Fruit fly (Drosophila melanogaster) whole organism, embryonic: ENCODE results near the gene CG2854.
A peak's percentile ranks its signal among the peaks of the same experiment; 100 is the strongest.

Experiments
- Asciz ChIP-seq: fragments of 200-800 bp; sonication (Bioruptor generic); optimal IDR thresholded peaks from 2 replicates; lab custom pipeline; 2017; ENCODE audit warnings: missing biosample characterization, mild to moderate bottlenecking, missing genetic modification characterization, missing genetic modification reagents
- Atf-2 ChIP-seq: fragments of 200-800 bp; sonication (Bioruptor generic); optimal IDR thresholded peaks from 2 replicates; lab custom pipeline; 2016; ENCODE audit warnings: missing biosample characterization, missing genetic modification characterization
- CG11560 ChIP-seq: fragments of 200-800 bp; sonication (Bioruptor generic); IDR thresholded peaks from 3 replicates; pipeline ENCODE4 v1.3.6; 2022; ENCODE audit warnings: missing biosample characterization, missing genetic modification characterization
- CG12236 ChIP-seq: fragments of 200-800 bp; sonication (Bioruptor generic); optimal IDR thresholded peaks from 2 replicates; lab custom pipeline; 2016; ENCODE audit warnings: missing biosample characterization, missing genetic modification characterization
- CG1233 ChIP-seq: fragments of 200-800 bp; sonication (Bioruptor generic); optimal IDR thresholded peaks from 4 replicates; lab custom pipeline; 2018; ENCODE audit warnings: missing biosample characterization, mild to moderate bottlenecking, missing genetic modification characterization
- CG12744 ChIP-seq: fragments of 200-800 bp; sonication (Bioruptor generic); optimal IDR thresholded peaks from 2 replicates; lab custom pipeline; 2016; ENCODE audit warnings: missing biosample characterization, missing genetic modification characterization
- CG12942 ChIP-seq: fragments of 200-800 bp; sonication (Bioruptor generic); optimal IDR thresholded peaks from 3 replicates; lab custom pipeline; 2016; ENCODE audit warnings: missing biosample characterization, missing genetic modification characterization
- CG14710 ChIP-seq: fragments of 200-800 bp; sonication (Bioruptor generic); optimal IDR thresholded peaks from 3 replicates; lab custom pipeline; 2019; ENCODE audit warnings: missing biosample characterization, mild to moderate bottlenecking, missing genetic modification characterization, moderate library complexity
- CG18262 ChIP-seq: fragments of 200-800 bp; optimal IDR thresholded peaks from 3 replicates; lab custom pipeline; 2019; ENCODE audit warnings: missing biosample characterization, mild to moderate bottlenecking, missing genetic modification characterization, moderate library complexity
- CG18599 ChIP-seq: fragments of 200-800 bp; sonication (Bioruptor generic); optimal IDR thresholded peaks from 3 replicates; lab custom pipeline; 2017; ENCODE audit warnings: missing biosample characterization, missing genetic modification characterization, mild to moderate bottlenecking, moderate library complexity, missing genetic modification reagents
- CG32772 ChIP-seq: fragments of 200-800 bp; sonication (Bioruptor generic); IDR thresholded peaks from 2 replicates; pipeline ENCODE4 v1.3.6; 2022; ENCODE audit warnings: missing biosample characterization, missing genetic modification characterization
- CG34376 ChIP-seq: fragments of 200-800 bp; sonication (Bioruptor generic); optimal IDR thresholded peaks from 2 replicates; lab custom pipeline; 2018; ENCODE audit warnings: missing biosample characterization, mild to moderate bottlenecking, missing genetic modification characterization
- CG6175 ChIP-seq: fragments of 200-800 bp; sonication (Bioruptor generic); IDR thresholded peaks from 3 replicates; pipeline ENCODE4 v1.3.6; 2022; ENCODE audit warnings: missing biosample characterization, missing genetic modification characterization
- CG6254 ChIP-seq: fragments of 200-800 bp; sonication (Bioruptor generic); optimal IDR thresholded peaks from 3 replicates; lab custom pipeline; 2017; ENCODE audit warnings: mild to moderate bottlenecking, missing biosample characterization, missing genetic modification reagents, missing genetic modification characterization
- CG9609 ChIP-seq: fragments of 200-800 bp; sonication (Bioruptor generic); optimal IDR thresholded peaks from 3 replicates; lab custom pipeline; 2016; ENCODE audit warnings: missing biosample characterization, missing genetic modification characterization
- CkIIα-i1 ChIP-seq: fragments of 200-800 bp; sonication (Bioruptor generic); IDR thresholded peaks from 2 replicates; pipeline ENCODE4 v1.3.6; 2022; ENCODE audit warnings: missing biosample characterization, missing genetic modification characterization
- Deaf1 ChIP-seq: fragments of 200-800 bp; optimal IDR thresholded peaks from 3 replicates; lab custom pipeline; 2019; ENCODE audit warnings: missing biosample characterization, mild to moderate bottlenecking, missing genetic modification characterization, moderate library complexity
- E2f1 ChIP-seq: fragments of 200-800 bp; sonication (Bioruptor generic); IDR thresholded peaks from 2 replicates; pipeline ENCODE4 v1.3.6; 2022; ENCODE audit warnings: missing biosample characterization, missing genetic modification characterization
- ERR ChIP-seq: fragments of 200-800 bp; sonication (Bioruptor generic); optimal IDR thresholded peaks from 2 replicates; lab custom pipeline; 2016; ENCODE audit warnings: missing biosample characterization, missing genetic modification characterization
- HmgD ChIP-seq: fragments of 200-800 bp; sonication (Bioruptor generic); optimal IDR thresholded peaks from 3 replicates; lab custom pipeline; 2016; ENCODE audit warnings: missing biosample characterization, missing genetic modification characterization
- Jarid2 ChIP-seq: fragments of 200-800 bp; sonication (Bioruptor generic); optimal IDR thresholded peaks from 3 replicates; lab custom pipeline; 2017; ENCODE audit warnings: mild to moderate bottlenecking, missing biosample characterization, missing genetic modification reagents, missing genetic modification characterization
- MBD-R2 ChIP-seq: fragments of 200-800 bp; sonication (Bioruptor generic); IDR thresholded peaks from 2 replicates; pipeline ENCODE4 v1.3.6; 2022; ENCODE audit warnings: missing biosample characterization, missing genetic modification characterization
- Nf-YB ChIP-seq: fragments of 200-800 bp; sonication (Bioruptor generic); optimal IDR thresholded peaks from 3 replicates; lab custom pipeline; 2019; ENCODE audit warnings: missing biosample characterization, mild to moderate bottlenecking, missing genetic modification characterization, moderate library complexity
- Rfx ChIP-seq: fragments of 200-800 bp; sonication (Bioruptor generic); IDR thresholded peaks from 2 replicates; pipeline ENCODE4 v1.3.6; 2022; ENCODE audit warnings: missing biosample characterization, missing genetic modification characterization
- Sry-δ ChIP-seq: fragments of 200-800 bp; sonication (Bioruptor generic); optimal IDR thresholded peaks from 2 replicates; lab custom pipeline; 2016; ENCODE audit warnings: missing biosample characterization, missing genetic modification characterization
- amos ChIP-seq: fragments of 200-800 bp; sonication (Bioruptor generic); IDR thresholded peaks from 2 replicates; pipeline ENCODE4 v1.3.6; 2022; ENCODE audit warnings: missing biosample characterization, missing genetic modification characterization; ENCODE audit not compliant: partially characterized antibody
- bowl ChIP-seq: fragments of 200-800 bp; sonication (Bioruptor generic); IDR thresholded peaks from 2 replicates; pipeline ENCODE4 v1.3.6; 2022; ENCODE audit warnings: missing biosample characterization, missing genetic modification characterization
- br ChIP-seq: fragments of >200 bp; optimal IDR thresholded peaks from 2 replicates; lab custom pipeline; 2017
- cas ChIP-seq: fragments of 200-800 bp; sonication (Bioruptor generic); IDR thresholded peaks from 2 replicates; pipeline ENCODE4 v1.3.6; 2022; ENCODE audit warnings: missing biosample characterization, missing genetic modification characterization
- cg ChIP-seq: fragments of 200-800 bp; sonication (Bioruptor generic); optimal IDR thresholded peaks from 3 replicates; lab custom pipeline; 2019; ENCODE audit warnings: missing biosample characterization, mild to moderate bottlenecking, missing genetic modification characterization, moderate library complexity
- crol ChIP-seq: fragments of 200-800 bp; sonication (Bioruptor generic); IDR thresholded peaks from 2 replicates; pipeline ENCODE4 v1.3.6; 2022; ENCODE audit warnings: missing biosample characterization, missing genetic modification characterization
- crp ChIP-seq, 2 experiments: fragments of 200-800 bp; sonication (Bioruptor generic); optimal IDR thresholded peaks; 2 replicates in 1 of 2; 3 replicates in 1 of 2; lab custom pipeline; 2017; ENCODE audit warnings: missing biosample characterization in 2 of 2, missing genetic modification characterization in 2 of 2, mild to moderate bottlenecking in 1 of 2, moderate library complexity in 1 of 2
- dan ChIP-seq: fragments of 200-800 bp; sonication (Bioruptor generic); IDR thresholded peaks from 2 replicates; pipeline ENCODE4 v1.3.6; 2022; ENCODE audit warnings: missing biosample characterization, missing genetic modification characterization
- danr ChIP-seq: fragments of 200-800 bp; sonication (Bioruptor generic); IDR thresholded peaks from 2 replicates; pipeline ENCODE4 v1.3.6; 2022; ENCODE audit warnings: missing biosample characterization, missing genetic modification characterization
- emc ChIP-seq: fragments of 200-800 bp; sonication (Bioruptor generic); optimal IDR thresholded peaks from 2 replicates; lab custom pipeline; 2016; ENCODE audit warnings: missing biosample characterization, missing genetic modification characterization
- ems ChIP-seq: fragments of 200-800 bp; sonication (Bioruptor generic); optimal IDR thresholded peaks from 3 replicates; lab custom pipeline; 2016; ENCODE audit warnings: missing biosample characterization, missing genetic modification characterization
- en ChIP-seq: fragments of 200-800 bp; sonication (Bioruptor generic); optimal IDR thresholded peaks from 2 replicates; lab custom pipeline; 2016; ENCODE audit warnings: missing biosample characterization, missing genetic modification characterization
- grau ChIP-seq: fragments of 200-800 bp; optimal IDR thresholded peaks from 3 replicates; lab custom pipeline; 2019; ENCODE audit warnings: missing biosample characterization, mild to moderate bottlenecking, missing genetic modification characterization, moderate library complexity
- maf-S ChIP-seq: fragments of 200-800 bp; sonication (Bioruptor generic); optimal IDR thresholded peaks from 2 replicates; lab custom pipeline; 2016; ENCODE audit warnings: missing biosample characterization, missing genetic modification characterization
- nerfin-2 ChIP-seq: fragments of 200-800 bp; sonication (Bioruptor generic); IDR thresholded peaks from 2 replicates; pipeline ENCODE4 v1.3.6; 2022; ENCODE audit warnings: missing biosample characterization, missing genetic modification characterization; ENCODE audit not compliant: partially characterized antibody
- pros ChIP-seq: fragments of 200-800 bp; sonication (Bioruptor generic); optimal IDR thresholded peaks from 3 replicates; lab custom pipeline; 2019; ENCODE audit warnings: missing biosample characterization, mild to moderate bottlenecking, missing genetic modification characterization, moderate library complexity
- pzg ChIP-seq: fragments of 200-800 bp; sonication (Bioruptor generic); optimal IDR thresholded peaks from 3 replicates; lab custom pipeline; 2018; ENCODE audit warnings: missing biosample characterization, mild to moderate bottlenecking, missing genetic modification characterization, moderate library complexity
- run ChIP-seq: fragments of 200-800 bp; sonication (Bioruptor generic); optimal IDR thresholded peaks from 3 replicates; lab custom pipeline; 2018; ENCODE audit warnings: missing biosample characterization, mild to moderate bottlenecking, missing genetic modification characterization
- sens-2 ChIP-seq: fragments of 200-800 bp; sonication (Bioruptor generic); IDR thresholded peaks from 2 replicates; pipeline ENCODE4 v1.3.6; 2022; ENCODE audit warnings: missing biosample characterization, missing genetic modification characterization
- slou ChIP-seq: fragments of 200-800 bp; sonication (Bioruptor generic); optimal IDR thresholded peaks from 3 replicates; lab custom pipeline; 2016; ENCODE audit warnings: missing biosample characterization, missing genetic modification characterization
- slp2 ChIP-seq: fragments of 200-800 bp; sonication (Bioruptor generic); optimal IDR thresholded peaks from 2 replicates; lab custom pipeline; 2016; ENCODE audit warnings: missing biosample characterization, missing genetic modification characterization
- sqz ChIP-seq: fragments of 200-800 bp; sonication (Bioruptor generic); optimal IDR thresholded peaks from 3 replicates; lab custom pipeline; 2018; ENCODE audit warnings: missing biosample characterization, mild to moderate bottlenecking, missing genetic modification characterization
- sr ChIP-seq: fragments of 200-800 bp; sonication (Bioruptor generic); IDR thresholded peaks from 3 replicates; pipeline ENCODE4 v1.3.6; 2022; ENCODE audit warnings: missing biosample characterization, missing genetic modification characterization
- ssp ChIP-seq: fragments of 200-800 bp; sonication (Bioruptor generic); IDR thresholded peaks from 2 replicates; pipeline ENCODE4 v1.3.6; 2022; ENCODE audit warnings: missing biosample characterization, missing genetic modification characterization
- twi ChIP-seq: fragments of 200-800 bp; optimal IDR thresholded peaks from 2 replicates; lab custom pipeline; 2019; ENCODE audit warnings: missing biosample characterization, mild to moderate bottlenecking, missing genetic modification characterization, moderate library complexity

Gene CG2854

DNA sequence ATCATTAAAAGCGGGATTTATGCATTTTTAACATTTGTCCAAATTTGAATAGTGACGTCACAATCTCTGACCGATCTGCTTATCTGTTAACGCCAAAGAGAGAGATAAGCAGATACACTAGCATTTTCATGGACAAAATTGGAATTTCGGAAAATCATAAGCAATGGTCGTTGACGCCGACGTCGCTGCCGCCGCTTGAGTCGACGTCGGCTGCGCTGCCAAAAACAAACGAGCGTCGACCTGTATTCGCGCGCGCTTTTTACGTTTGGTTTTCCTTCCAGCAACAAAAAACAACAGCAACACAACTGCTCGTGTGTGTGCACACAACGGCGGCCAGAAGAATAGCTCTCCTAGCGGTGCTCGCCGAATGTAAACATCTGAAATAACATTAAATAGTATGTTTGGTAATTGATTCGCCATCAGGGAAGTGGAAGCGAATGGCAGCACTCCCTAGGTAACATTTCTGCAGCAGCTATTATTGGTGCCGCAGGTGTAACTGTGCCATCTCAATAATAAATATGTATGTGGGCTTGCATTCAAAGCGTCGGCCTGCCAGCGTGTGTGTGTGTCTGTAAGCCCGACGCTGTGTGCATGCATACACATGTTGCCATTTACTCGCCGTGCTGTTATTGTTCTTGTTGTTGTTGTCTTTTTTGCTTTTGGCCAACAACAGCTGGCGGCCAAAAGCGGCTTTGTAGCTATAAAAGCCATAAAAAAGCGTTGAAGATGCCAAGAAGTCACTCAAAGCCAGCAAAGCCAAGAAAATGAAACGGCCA, 26.4 kb upstream of the CG2854 start (continued):
- TF ChIP-seq nerfin-2 (GFP tag; lab: Robert Waterston, UW): 0 out of 2 replicates have a peak, but pooled peaks have one; percentile 33
- TF ChIP-seq CG6175 (GFP tag; lab: Robert Waterston, UW): peak; percentile 88
- peak; percentile 94 for TF ChIP-seq grau (tag; lab: Kevin White, UChicago)
- peak; percentile 98 for TF ChIP-seq CG32772 (GFP tag; lab: Robert Waterston, UW)
- peak; percentile 74 for TF ChIP-seq HmgD (GFP tag; lab: Kevin White, UChicago)
- TF ChIP-seq run (tag; lab: Kevin White, UChicago): peak; percentile 92
- peak; percentile 83 for TF ChIP-seq Jarid2
- peak; percentile 72 for TF ChIP-seq Deaf1 (tag; lab: Kevin White, UChicago)
- peak; percentile 90 for TF ChIP-seq ssp
- TF ChIP-seq sqz: peak; percentile 85
- peak; percentile 27 for TF ChIP-seq CG34376 (GFP tag; lab: Kevin White, UChicago)
- TF ChIP-seq ERR: peak; percentile 68
- peak in 1 of 2 experiments; percentile 68 for TF ChIP-seq crp (GFP tag; optimal IDR thresholded peaks at IDR 0.05; lab: Kevin White, UChicago)
- peak; percentile 97 for TF ChIP-seq Rfx (GFP tag; lab: Robert Waterston, UW)
- TF ChIP-seq crol (GFP tag; lab: Robert Waterston, UW): peak; percentile 70
- peak; percentile 94 for TF ChIP-seq CG18599 (GFP tag; lab: Kevin White, UChicago)
- TF ChIP-seq pros (GFP tag; lab: Kevin White, UChicago): peak; percentile 58
- TF ChIP-seq emc (GFP tag; lab: Kevin White, UChicago): peak; percentile 79
- peak; percentile 90 for TF ChIP-seq CG6254 (GFP tag; lab: Kevin White, UChicago)
- TF ChIP-seq amos (GFP tag; lab: Robert Waterston, UW): no peak
- TF ChIP-seq br (lab: Kevin White, UChicago): no peak
- TF ChIP-seq CG1233: peak; percentile 92
- TF ChIP-seq cg (GFP tag; lab: Kevin White, UChicago): peak; percentile 73
- peak; percentile 76 for TF ChIP-seq Nf-YB
- TF ChIP-seq CG11560 (tag; lab: Robert Waterston, UW): peak; percentile 84
- peak; percentile 83 for TF ChIP-seq CkIIα-i1 (GFP tag; lab: Robert Waterston, UW)
- peak; percentile 96 for TF ChIP-seq danr
- peak; percentile 86 for TF ChIP-seq CG12236
- TF ChIP-seq pzg: no peak
- TF ChIP-seq CG14710: peak; percentile 81
- peak; percentile 78 for TF ChIP-seq MBD-R2 (GFP tag; lab: Robert Waterston, UW)
- TF ChIP-seq Atf-2 (GFP tag; lab: Kevin White, UChicago): peak; percentile 89
- peak; percentile 89 for TF ChIP-seq CG12942 (GFP tag; lab: Kevin White, UChicago)
- peak; percentile 96 for TF ChIP-seq ems (GFP tag; lab: Kevin White, UChicago)
- TF ChIP-seq maf-S (GFP tag; lab: Kevin White, UChicago): peak; percentile 91
- peak; percentile 82 for TF ChIP-seq dan (GFP tag; lab: Robert Waterston, UW)
- TF ChIP-seq twi (tag; lab: Kevin White, UChicago): peak; percentile 91
- TF ChIP-seq CG12744: peak; percentile 83
- peak; percentile 97 for TF ChIP-seq E2f1 (GFP tag; lab: Robert Waterston, UW)
- peak; percentile 96 for TF ChIP-seq bowl (GFP tag; lab: Robert Waterston, UW)
- TF ChIP-seq en (GFP tag; lab: Kevin White, UChicago): peak; percentile 73
- peak; percentile 94 for TF ChIP-seq sr
- TF ChIP-seq CG9609 (GFP tag; lab: Kevin White, UChicago): peak; percentile 91
- TF ChIP-seq slou: peak; percentile 66
- TF ChIP-seq Sry-δ (GFP tag; lab: Kevin White, UChicago): peak; percentile 56
- peak; percentile 93 for TF ChIP-seq Asciz (GFP tag; lab: Kevin White, UChicago)
- TF ChIP-seq CG18262 (tag; lab: Kevin White, UChicago): peak; percentile 95
- TF ChIP-seq cas (GFP tag; lab: Robert Waterston, UW): peak; percentile 82
- peak; percentile 98 for TF ChIP-seq sens-2
- peak; percentile 95 for TF ChIP-seq slp2
